Worm (Caenorhabditis elegans) whole organism, midembryonic: ENCODE data around the gene nep-26.

Experiments used
- cog-1 ChIP-seq: sonication (generic microtip); optimal IDR thresholded peaks from 2 replicates; lab custom pipeline; 2016; ENCODE audit warnings: missing genetic modification characterization, missing compliant biosample characterization
- flt-1 ChIP-seq: fragments of 200-800 bp; sonication (Bioruptor generic); IDR thresholded peaks from 2 replicates; pipeline ENCODE4 v1.3.6; 2022; ENCODE audit warnings: missing genetic modification characterization, missing compliant biosample characterization
- klf-2 ChIP-seq: fragments of 200-800 bp; sonication (Bioruptor generic); conservative IDR thresholded peaks from 2 replicates; pipeline ENCODE4 v1.3.6; 2022; ENCODE audit warnings: missing genetic modification reagents, missing genetic modification characterization, missing compliant biosample characterization
- med-1 ChIP-seq: sonication (generic microtip); optimal IDR thresholded peaks from 2 replicates; lab custom pipeline; 2017; ENCODE audit warnings: missing genetic modification characterization, mild to moderate bottlenecking, missing compliant biosample characterization, antibody characterized with exemption, missing genetic modification reagents; ENCODE audit not compliant: insufficient read depth
- ref-1 ChIP-seq: fragments of 200-800 bp; sonication (Bioruptor generic); conservative IDR thresholded peaks from 2 replicates; pipeline ENCODE4 v1.3.6; 2022; ENCODE audit warnings: missing genetic modification reagents, missing genetic modification characterization, missing compliant biosample characterization
- ztf-23 ChIP-seq: fragments of 200-800 bp; sonication (Bioruptor generic); IDR thresholded peaks from 2 replicates; pipeline ENCODE4 v1.3.6; 2022; ENCODE audit warnings: missing genetic modification reagents, missing genetic modification characterization, missing compliant biosample characterization
- ztf-29 ChIP-seq: fragments of 200-800 bp; sonication (Bioruptor generic); IDR thresholded peaks from 2 replicates; pipeline ENCODE4 v1.3.6; 2022; ENCODE audit warnings: missing genetic modification reagents, missing genetic modification characterization, missing compliant biosample characterization

DNA sequence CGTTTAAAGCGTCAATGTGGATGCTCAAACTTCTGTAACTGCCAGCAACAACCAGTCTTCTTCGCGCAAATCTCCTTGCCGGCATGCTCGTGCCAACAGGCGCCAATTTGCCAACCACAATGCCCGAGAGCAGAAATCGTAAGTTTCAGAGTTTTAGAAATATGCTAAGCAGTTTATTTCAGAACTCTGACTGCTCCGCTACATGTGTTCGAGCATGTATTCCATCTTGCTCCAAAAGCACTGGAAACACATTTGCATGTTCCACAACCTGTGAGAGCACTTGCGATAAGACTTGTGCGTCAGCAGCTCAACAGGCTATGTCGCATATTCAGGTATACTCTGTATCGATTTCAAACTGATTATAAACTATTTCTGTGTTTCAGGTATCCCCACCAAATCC is 29.8 kb upstream of the nep-26 start:
- no peak for TF ChIP-seq ztf-23 (GFP tag; lab: Robert Waterston, UW)
- TF ChIP-seq ref-1 (GFP tag; lab: Robert Waterston, UW), result no peak
- no peak for TF ChIP-seq flt-1
- TF ChIP-seq ztf-29 (GFP tag; lab: Robert Waterston, UW), result no peak
- TF ChIP-seq klf-2 (GFP tag; lab: Robert Waterston, UW), result no peak
- TF ChIP-seq med-1, result no peak
- no peak for TF ChIP-seq cog-1 (tag; lab: Kevin White, UChicago)
